Worm (Caenorhabditis elegans): ENCODE results near the gene ZK896.4.

- no peak for TF ChIP-seq Y79H2A.3 (GFP tag; conservative IDR thresholded peaks at IDR 0.05)
- no peak for TF ChIP-seq tbp1 (GFP tag; optimal IDR thresholded peaks at IDR 0.05)
- no peak for TF ChIP-seq F57A8.1 (GFP tag; optimal IDR thresholded peaks at IDR 0.05)
- TF ChIP-seq ceh-27 (GFP tag; optimal IDR thresholded peaks at IDR 0.05), result no peak
- TF ChIP-seq ama-1 (optimal IDR thresholded peaks at IDR 0.05), result no peak
- no peak for TF ChIP-seq ama-1 (GFP tag; optimal IDR thresholded peaks at IDR 0.05)
- TF ChIP-seq unc-62 (GFP tag; optimal IDR thresholded peaks at IDR 0.05), result no peak
- TF ChIP-seq tbx-9 (tag; optimal IDR thresholded peaks at IDR 0.05; ENCODE audit: borderline replicate concordance), result no peak
- TF ChIP-seq egl-18 (GFP tag; IDR thresholded peaks at IDR 0.05), result no peak
- TF ChIP-seq Y95B8A.8 (GFP tag; IDR thresholded peaks at IDR 0.05), result no peak
- TF ChIP-seq F37B4.10 (GFP tag; IDR thresholded peaks at IDR 0.05), result no peak
- TF ChIP-seq rcor-1 (GFP tag; IDR thresholded peaks at IDR 0.05), result no peak
- TF ChIP-seq unc-130 (GFP tag; optimal IDR thresholded peaks at IDR 0.05), result no peak
- TF ChIP-seq Y56A3A.18 (GFP tag; IDR thresholded peaks at IDR 0.05), result no peak
- TF ChIP-seq zfh-2 (GFP tag; conservative IDR thresholded peaks at IDR 0.05), result no peak
Measured at ce11 chrIV:12870315-12870714, 12.8 kb downstream of the ZK896.4 start.
